Worm (Caenorhabditis elegans) whole organism, early embryonic: ENCODE measurements around the gene lag-1.

Source experiments
- B0310.2 ChIP-seq: sonication (generic microtip); optimal IDR thresholded peaks from 2 replicates; lab custom pipeline; 2016; ENCODE audit warnings: mild to moderate bottlenecking, missing genetic modification characterization, missing compliant biosample characterization
- F13C5.2 ChIP-seq: sonication (generic microtip); optimal IDR thresholded peaks from 2 replicates; lab custom pipeline; 2017; ENCODE audit warnings: mild to moderate bottlenecking, missing genetic modification characterization, inconsistent platforms, missing compliant biosample characterization
- aly-1 ChIP-seq: sonication (generic microtip); optimal IDR thresholded peaks from 2 replicates; lab custom pipeline; 2016; ENCODE audit warnings: missing genetic modification characterization, missing compliant biosample characterization
- ama-1 ChIP-seq: fragments of 150-350 bp; optimal IDR thresholded peaks from 2 replicates; lab custom pipeline; 2014
- ceh-13 ChIP-seq: fragments of 200-800 bp; sonication (Bioruptor generic); optimal IDR thresholded peaks from 2 replicates; lab custom pipeline; 2018; ENCODE audit warnings: mild to moderate bottlenecking, missing genetic modification characterization, missing compliant biosample characterization
- ceh-36 ChIP-seq: sonication (generic microtip); optimal IDR thresholded peaks from 2 replicates; lab custom pipeline; 2016; ENCODE audit warnings: missing genetic modification characterization, inconsistent platforms, missing compliant biosample characterization
- ets-7 ChIP-seq: sonication (generic microtip); optimal IDR thresholded peaks from 2 replicates; lab custom pipeline; 2016; ENCODE audit warnings: missing genotype, missing genetic modification characterization, missing compliant biosample characterization
- flt-1 ChIP-seq: fragments of 200-800 bp; sonication (Bioruptor generic); IDR thresholded peaks from 2 replicates; pipeline ENCODE4 v1.3.6; 2022; ENCODE audit warnings: missing genetic modification characterization, missing compliant biosample characterization
- hmbx-1 ChIP-seq: sonication (generic microtip); optimal IDR thresholded peaks from 2 replicates; lab custom pipeline; 2016; ENCODE audit warnings: mild to moderate bottlenecking, missing genetic modification characterization, missing compliant biosample characterization
- hmg-4 ChIP-seq: fragments of 200-800 bp; sonication (Bioruptor generic); optimal IDR thresholded peaks from 2 replicates; lab custom pipeline; 2018; ENCODE audit warnings: mild to moderate bottlenecking, missing genetic modification characterization, missing compliant biosample characterization
- hnd-1 ChIP-seq: sonication (generic microtip); optimal IDR thresholded peaks from 2 replicates; lab custom pipeline; 2016; ENCODE audit warnings: missing genetic modification characterization, missing compliant biosample characterization
- pes-1 ChIP-seq: fragments of 200-800 bp; sonication (Bioruptor generic); IDR thresholded peaks from 2 replicates; pipeline ENCODE4 v1.3.6; 2022; ENCODE audit warnings: missing genetic modification reagents, missing genetic modification characterization, missing compliant biosample characterization
- scrt-1 ChIP-seq: fragments of 200-800 bp; sonication (Bioruptor generic); IDR thresholded peaks from 2 replicates; pipeline ENCODE4 v1.3.6; 2022; ENCODE audit warnings: missing genetic modification characterization, missing compliant biosample characterization
- sea-1 ChIP-seq: fragments of 200-800 bp; sonication (Bioruptor generic); conservative IDR thresholded peaks from 2 replicates; pipeline ENCODE4 v1.3.6; 2022; ENCODE audit warnings: missing genetic modification characterization, missing compliant biosample characterization
- tbx-11 ChIP-seq: fragments of 200-800 bp; sonication (Bioruptor generic); IDR thresholded peaks from 2 replicates; pipeline ENCODE4 v1.3.6; 2022; ENCODE audit warnings: missing genetic modification characterization, missing compliant biosample characterization
- tbx-37 ChIP-seq: fragments of 200-800 bp; sonication (Bioruptor generic); conservative IDR thresholded peaks from 2 replicates; pipeline ENCODE4 v1.3.6; 2022; ENCODE audit warnings: missing genetic modification reagents, missing genetic modification characterization, missing compliant biosample characterization
- tra-4 ChIP-seq: sonication (generic microtip); optimal IDR thresholded peaks from 2 replicates; lab custom pipeline; 2017; ENCODE audit warnings: missing genetic modification characterization, missing compliant biosample characterization

Gene lag-1

DNA sequence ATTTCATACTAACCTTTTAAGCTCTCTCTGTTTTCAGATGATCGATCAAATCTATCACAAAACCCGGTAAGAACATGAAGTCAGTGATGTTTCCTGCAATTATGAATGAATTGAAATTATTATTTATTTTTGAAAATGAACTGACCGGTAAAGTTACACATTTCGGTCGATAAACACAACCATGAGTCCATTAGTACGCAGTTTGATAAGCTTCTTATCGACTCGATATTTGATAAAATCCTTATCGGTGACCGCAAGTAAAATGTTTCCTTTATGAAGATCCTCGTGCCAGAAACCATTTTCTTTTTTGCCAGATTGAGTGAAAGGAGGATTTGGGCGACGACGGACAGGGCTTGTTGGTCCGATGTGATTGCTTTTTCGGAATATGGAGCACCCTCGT is 8.7 kb upstream of the lag-1 start:
- no peak for TF ChIP-seq pes-1 (GFP tag; lab: Robert Waterston, UW)
- no peak for TF ChIP-seq sea-1 (GFP tag; lab: Robert Waterston, UW)
- TF ChIP-seq tra-4 (tag; lab: Kevin White, UChicago), result no peak
- TF ChIP-seq ets-7 (tag; lab: Kevin White, UChicago), result no peak
- TF ChIP-seq hmbx-1 (tag; lab: Kevin White, UChicago), result no peak
- TF ChIP-seq F13C5.2 (tag; lab: Kevin White, UChicago), result no peak
- no peak for TF ChIP-seq flt-1
- TF ChIP-seq tbx-37 (GFP tag; lab: Robert Waterston, UW), result no peak
- TF ChIP-seq B0310.2, result no peak
- no peak for TF ChIP-seq tbx-11 (GFP tag; lab: Robert Waterston, UW)
- no peak for TF ChIP-seq scrt-1 (GFP tag; lab: Robert Waterston, UW)

DNA sequence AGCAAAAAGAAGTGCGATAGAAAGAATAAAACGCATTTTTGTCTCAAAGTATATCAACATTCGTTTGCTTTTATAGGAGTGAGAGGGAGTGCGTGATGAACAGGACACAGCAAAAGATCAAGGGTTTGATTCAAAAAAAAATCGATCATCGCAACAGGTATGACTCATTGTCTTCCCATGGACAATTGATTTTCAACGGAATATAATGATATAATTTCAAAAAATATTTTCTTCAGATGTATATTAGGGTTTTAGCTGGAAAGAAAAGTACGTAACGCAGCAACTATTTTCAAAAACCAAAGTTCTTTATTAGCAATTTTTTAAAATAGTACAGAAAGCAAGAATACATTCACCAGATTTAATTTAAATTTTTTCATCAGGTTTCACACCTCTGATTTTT is 2.9 kb upstream of the lag-1 start, which contains the start of gene K08B4.7:
Gene K08B4.7 (minus strand): TSS at position 101 of the 400 bp plus-strand sequence.
- TF ChIP-seq tra-4 (tag; lab: Kevin White, UChicago), result no peak

DNA sequence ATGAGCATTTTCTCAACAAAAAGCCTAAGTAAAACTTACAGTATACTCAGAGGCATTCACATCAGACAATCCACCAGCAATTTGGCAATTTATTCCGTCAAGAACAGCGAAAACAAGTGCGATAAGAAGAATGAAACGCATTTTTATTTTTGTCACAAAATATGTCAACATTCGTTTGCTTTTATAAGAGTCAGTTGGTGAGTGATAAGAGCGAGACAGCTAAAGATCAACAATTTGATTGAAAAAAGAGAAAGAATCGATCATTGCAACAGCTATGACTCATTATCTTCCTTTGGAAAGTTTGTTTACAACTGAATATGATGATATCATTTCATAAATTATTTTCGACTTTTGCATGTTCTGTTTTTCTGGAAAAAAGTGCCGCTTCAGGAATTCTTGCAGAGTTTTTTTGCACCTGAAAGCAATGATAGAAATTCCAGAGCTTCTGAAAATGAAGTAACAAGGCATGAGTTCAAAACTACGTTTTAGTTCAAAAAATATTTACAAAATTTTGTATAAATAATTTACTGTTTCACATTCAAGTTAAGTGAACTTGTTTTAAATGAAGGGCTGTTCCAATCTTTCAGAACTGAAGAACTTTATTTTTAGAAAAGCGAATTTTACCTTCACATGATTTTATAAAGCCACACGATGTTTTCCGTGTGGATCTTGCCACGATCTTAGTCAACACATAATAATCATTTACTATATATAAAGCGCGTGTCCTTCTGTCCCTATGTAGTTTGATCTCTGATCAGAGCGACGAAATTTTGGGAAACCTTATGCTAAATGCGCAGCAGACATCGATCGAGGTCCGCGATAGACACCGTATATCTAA is 1.5 kb upstream of the lag-1 start, which contains the start of gene cpi-1:
Gene cpi-1 (minus strand): TSS at position 204 of the 838 bp plus-strand sequence.
- no peak for TF ChIP-seq ceh-36

DNA sequence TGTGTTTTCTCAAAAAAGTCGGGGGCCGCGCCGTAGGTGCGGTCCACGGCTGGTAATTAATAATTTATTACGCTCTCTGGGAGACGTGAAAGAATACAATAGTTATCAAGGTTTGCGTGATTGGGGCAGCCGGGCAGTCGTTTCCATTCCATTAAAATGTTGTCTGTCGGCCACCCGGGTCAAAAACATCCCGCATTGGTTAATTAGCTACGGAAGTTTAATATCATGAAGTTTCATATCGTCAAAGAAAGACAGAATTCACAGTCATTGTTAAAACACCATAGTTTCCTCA is 946 bp upstream of the lag-1 start:
- no peak for TF ChIP-seq ets-7 (tag; lab: Kevin White, UChicago)
- no peak for TF ChIP-seq aly-1 (tag; lab: Kevin White, UChicago)
- TF ChIP-seq tbx-37 (GFP tag; lab: Robert Waterston, UW), result no peak
- no peak for TF ChIP-seq ama-1 (lab: Kevin White, UChicago)
- no peak for TF ChIP-seq hmbx-1 (tag; lab: Kevin White, UChicago)
- no peak for TF ChIP-seq sea-1 (GFP tag; lab: Robert Waterston, UW)
- TF ChIP-seq B0310.2, result no peak
- no peak for TF ChIP-seq flt-1
- TF ChIP-seq ceh-36, result no peak
- TF ChIP-seq F13C5.2 (tag; lab: Kevin White, UChicago), result no peak
- TF ChIP-seq tbx-11 (GFP tag; lab: Robert Waterston, UW), result no peak
- no peak for TF ChIP-seq ceh-13 (GFP tag; lab: Kevin White, UChicago)
- TF ChIP-seq hmg-4 (GFP tag; lab: Kevin White, UChicago), result no peak
- TF ChIP-seq hnd-1 (tag; lab: Kevin White, UChicago), result no peak
- TF ChIP-seq scrt-1 (GFP tag; lab: Robert Waterston, UW), result no peak
- no peak for TF ChIP-seq pes-1 (GFP tag; lab: Robert Waterston, UW)
- TF ChIP-seq tra-4 (tag; lab: Kevin White, UChicago), result no peak

DNA sequence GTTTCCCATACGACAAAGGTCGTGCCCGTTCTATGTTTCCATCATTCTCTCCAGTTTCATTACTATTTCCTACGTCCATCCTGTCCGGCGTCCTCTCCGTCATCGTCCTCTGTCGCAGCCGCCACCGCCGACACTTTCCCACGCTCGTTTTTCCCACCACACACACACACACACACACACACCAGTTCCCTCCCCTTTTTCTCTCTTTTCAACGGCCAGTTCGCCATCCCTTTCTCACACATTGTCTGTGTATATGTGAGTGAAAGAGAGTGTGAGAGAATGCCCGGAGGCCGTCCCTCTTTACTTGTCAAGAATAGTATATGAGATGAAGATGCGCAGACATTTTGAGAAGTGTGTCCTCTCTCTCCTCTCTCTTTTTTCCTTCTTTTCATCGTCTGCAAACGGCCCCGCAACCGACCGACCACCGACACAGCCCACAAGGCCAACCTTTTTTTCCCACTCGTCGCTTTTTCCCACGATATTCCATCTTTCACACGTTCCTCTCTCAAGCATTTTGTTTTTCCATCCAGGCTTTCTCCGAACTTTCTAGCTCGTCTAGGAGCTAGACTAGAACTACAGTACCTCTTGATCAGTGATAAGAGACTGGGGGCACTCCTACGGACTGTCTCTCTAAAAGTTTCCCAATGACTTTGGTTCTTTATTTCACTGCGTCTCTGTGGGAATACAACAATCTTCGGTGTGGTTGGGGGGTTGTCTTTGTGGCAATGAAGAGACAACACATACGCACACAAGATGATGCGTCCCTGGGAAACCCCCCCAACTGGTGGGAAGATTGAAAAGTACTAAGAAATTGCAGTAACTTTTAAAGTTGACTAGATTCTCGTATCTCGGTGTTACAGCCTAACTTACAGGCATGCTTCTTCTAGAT is 2.1 kb downstream of the lag-1 start:
- TF ChIP-seq ceh-13 (GFP tag; lab: Kevin White, UChicago) (no peak), F13C5.2 (tag; lab: Kevin White, UChicago) (peak; percentile 46), ceh-36 (peak; percentile 21), hmg-4 (GFP tag; lab: Kevin White, UChicago) (peak; percentile 72)

DNA sequence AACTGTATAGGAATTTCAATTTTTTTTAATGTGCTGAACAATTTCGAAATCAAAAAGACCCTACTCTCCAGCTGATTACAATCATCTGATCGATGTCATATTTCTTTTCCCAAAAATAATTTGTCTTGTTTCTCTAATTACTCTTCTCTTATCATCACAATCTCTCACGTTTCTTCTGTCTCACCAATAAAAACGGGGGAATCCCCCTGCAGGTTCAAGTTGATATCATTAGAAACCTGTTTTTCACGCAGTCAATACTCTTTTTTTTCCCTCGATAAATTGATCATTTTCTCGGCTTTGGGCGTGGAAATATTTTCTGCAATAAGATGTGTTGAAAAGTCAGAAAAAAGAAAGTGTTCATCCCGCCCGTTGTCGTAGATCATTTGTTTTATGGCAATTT is 4.6 kb downstream of the lag-1 start:
- no peak for TF ChIP-seq ceh-13 (GFP tag; lab: Kevin White, UChicago)
- TF ChIP-seq hnd-1 (tag; lab: Kevin White, UChicago), result no peak
- TF ChIP-seq pes-1 (GFP tag; lab: Robert Waterston, UW), result no peak
- no peak for TF ChIP-seq F13C5.2 (tag; lab: Kevin White, UChicago)
- no peak for TF ChIP-seq aly-1 (tag; lab: Kevin White, UChicago)

DNA sequence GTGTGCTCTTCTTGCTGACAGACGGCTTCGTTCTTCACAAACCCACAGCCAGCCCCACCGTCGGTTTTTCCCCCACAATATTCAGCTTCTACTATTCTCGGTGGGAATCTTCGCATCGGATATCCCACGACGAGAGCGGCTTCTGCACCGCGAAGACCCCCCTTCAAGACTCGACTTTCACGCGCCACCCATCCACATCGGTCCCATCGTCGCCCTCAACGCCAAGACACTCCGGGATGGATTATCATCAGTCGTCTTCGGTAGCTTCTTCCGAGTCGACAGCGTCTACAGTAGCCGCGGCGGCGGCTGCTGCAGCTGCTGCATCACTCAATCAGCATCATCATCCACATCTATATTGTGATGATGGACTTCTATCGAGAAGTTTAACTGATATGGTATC is 9.2 kb downstream of the lag-1 start:
- no peak for TF ChIP-seq hmbx-1 (tag; lab: Kevin White, UChicago)
- TF ChIP-seq ceh-13 (GFP tag; lab: Kevin White, UChicago), result no peak
- TF ChIP-seq F13C5.2 (tag; lab: Kevin White, UChicago), result no peak
- TF ChIP-seq ets-7 (tag; lab: Kevin White, UChicago), result no peak
- TF ChIP-seq sea-1 (GFP tag; lab: Robert Waterston, UW), result no peak
- TF ChIP-seq tra-4 (tag; lab: Kevin White, UChicago), result no peak
- TF ChIP-seq flt-1, result no peak
- no peak for TF ChIP-seq ceh-36
- TF ChIP-seq pes-1 (GFP tag; lab: Robert Waterston, UW), result no peak
- TF ChIP-seq ama-1 (lab: Kevin White, UChicago), result no peak
- TF ChIP-seq tbx-37 (GFP tag; lab: Robert Waterston, UW), result no peak
- TF ChIP-seq hmg-4 (GFP tag; lab: Kevin White, UChicago), result no peak
- TF ChIP-seq scrt-1 (GFP tag; lab: Robert Waterston, UW), result no peak
- no peak for TF ChIP-seq tbx-11 (GFP tag; lab: Robert Waterston, UW)
